Worm (Caenorhabditis elegans) whole organism, young adult: ENCODE data around the gene cyp-33C12.
A peak's percentile ranks its signal among the peaks of the same experiment; 100 is the strongest.

Experiments
- B0019.2 ChIP-seq: fragments of 200-800 bp; sonication (Bioruptor generic); conservative IDR thresholded peaks from 2 replicates; pipeline ENCODE4 v1.3.6; 2022; ENCODE audit warnings: missing genetic modification reagents, missing genetic modification characterization, missing compliant biosample characterization
- B0261.1 ChIP-seq: sonication (generic microtip); optimal IDR thresholded peaks from 2 replicates; lab custom pipeline; 2016; ENCODE audit warnings: mild to moderate bottlenecking, missing genetic modification characterization, moderate library complexity, missing compliant biosample characterization
- F10E7.11 ChIP-seq: sonication (generic microtip); optimal IDR thresholded peaks from 2 replicates; lab custom pipeline; 2017; ENCODE audit warnings: mild to moderate bottlenecking, missing genetic modification characterization, moderate library complexity, missing compliant biosample characterization
- F23B12.7 ChIP-seq: sonication (generic microtip); optimal IDR thresholded peaks from 2 replicates; lab custom pipeline; 2017; ENCODE audit warnings: missing genetic modification characterization, mild to moderate bottlenecking, missing compliant biosample characterization, antibody characterized with exemption, moderate library complexity; ENCODE audit not compliant: insufficient read depth
- F37B4.10 ChIP-seq: fragments of 200-800 bp; sonication (Bioruptor generic); IDR thresholded peaks from 2 replicates; pipeline ENCODE4 v1.3.6; 2022; ENCODE audit warnings: missing genetic modification characterization, missing compliant biosample characterization
- F57A8.1 ChIP-seq: fragments of 200-800 bp; sonication (Bioruptor generic); optimal IDR thresholded peaks from 2 replicates; lab custom pipeline; 2018; ENCODE audit warnings: mild to moderate bottlenecking, missing genetic modification characterization, moderate library complexity, missing compliant biosample characterization
- K12H6.12 ChIP-seq: fragments of 200-800 bp; sonication (Bioruptor generic); optimal IDR thresholded peaks from 2 replicates; lab custom pipeline; 2018; ENCODE audit warnings: mild to moderate bottlenecking, missing genetic modification characterization, missing compliant biosample characterization
- Y56A3A.18 ChIP-seq: fragments of 200-800 bp; sonication (Bioruptor generic); IDR thresholded peaks from 2 replicates; pipeline ENCODE4 v1.3.6; 2022; ENCODE audit warnings: missing genetic modification reagents, missing genetic modification characterization, missing compliant biosample characterization
- Y95B8A.8 ChIP-seq: fragments of 200-800 bp; sonication (Bioruptor generic); IDR thresholded peaks from 2 replicates; pipeline ENCODE4 v1.3.6; 2022; ENCODE audit warnings: missing genetic modification reagents, missing genetic modification characterization, missing compliant biosample characterization
- ama-1 ChIP-seq, 3 experiments: fragments of 150-350 bp in 1 of 3; sonication (generic microtip) in 2 of 3; optimal IDR thresholded peaks; 2 replicates each; lab custom pipeline; 2014 to 2018; ENCODE audit warnings: missing biosample characterization in 2 of 3, missing genetic modification characterization in 2 of 3, missing genetic modification reagents in 2 of 3
- attf-3 ChIP-seq: fragments of 200-800 bp; sonication (Bioruptor generic); conservative IDR thresholded peaks from 2 replicates; pipeline ENCODE4 v1.3.6; 2022; ENCODE audit warnings: missing genetic modification reagents, missing genetic modification characterization, missing compliant biosample characterization
- bed-1 ChIP-seq: fragments of 200-800 bp; sonication (Bioruptor generic); IDR thresholded peaks from 2 replicates; pipeline ENCODE4 v1.3.6; 2022; ENCODE audit warnings: missing genetic modification reagents, missing genetic modification characterization, missing compliant biosample characterization
- cebp-1 ChIP-seq, 2 experiments: fragments of 200-800 bp in 1 of 2; sonication (Bioruptor generic) in 1 of 2; sonication (generic microtip) in 1 of 2; IDR thresholded peaks in 1 of 2; optimal IDR thresholded peaks in 1 of 2; 2 replicates each; pipeline versions ENCODE4 v1.3.6 to Lab custom; 2017 to 2022; ENCODE audit warnings: missing compliant biosample characterization in 2 of 2, missing genetic modification characterization in 2 of 2, mild to moderate bottlenecking in 1 of 2, missing genetic modification reagents in 1 of 2, moderate library complexity in 1 of 2
- cebp-2 ChIP-seq: fragments of 200-800 bp; sonication (Bioruptor generic); IDR thresholded peaks from 2 replicates; pipeline ENCODE4 v1.3.6; 2022; ENCODE audit warnings: missing genetic modification characterization, missing compliant biosample characterization
- ceh-27 ChIP-seq: fragments of 200-800 bp; sonication (Bioruptor generic); optimal IDR thresholded peaks from 2 replicates; lab custom pipeline; 2018; ENCODE audit warnings: mild to moderate bottlenecking, missing genetic modification characterization, moderate library complexity, missing compliant biosample characterization
- egrh-3 ChIP-seq: fragments of 200-800 bp; sonication (Bioruptor generic); IDR thresholded peaks from 2 replicates; pipeline ENCODE4 v1.3.6; 2022; ENCODE audit warnings: missing genetic modification reagents, missing genetic modification characterization, missing compliant biosample characterization
- fkh-3 ChIP-seq: sonication (generic microtip); optimal IDR thresholded peaks from 2 replicates; lab custom pipeline; 2016; ENCODE audit warnings: mild to moderate bottlenecking, missing genetic modification characterization, missing compliant biosample characterization
- hrde-1 ChIP-seq: sonication (generic microtip); optimal IDR thresholded peaks from 2 replicates; lab custom pipeline; 2016; ENCODE audit warnings: missing genetic modification characterization, mild to moderate bottlenecking, missing compliant biosample characterization, moderate library complexity, missing genotype, missing genetic modification reagents, borderline replicate concordance
- lag-1 ChIP-seq: fragments of 200-800 bp; sonication (Bioruptor generic); IDR thresholded peaks from 2 replicates; pipeline ENCODE4 v1.3.6; 2022; ENCODE audit warnings: missing genetic modification reagents, missing genetic modification characterization, missing compliant biosample characterization
- let-526 ChIP-seq: fragments of 200-800 bp; sonication (Bioruptor generic); IDR thresholded peaks from 2 replicates; pipeline ENCODE4 v1.3.6; 2022; ENCODE audit warnings: missing genetic modification reagents, missing genetic modification characterization, missing compliant biosample characterization
- lin-26 ChIP-seq: fragments of 200-800 bp; sonication (Bioruptor generic); IDR thresholded peaks from 2 replicates; pipeline ENCODE4 v1.3.6; 2022; ENCODE audit warnings: missing genetic modification reagents, missing genetic modification characterization, missing compliant biosample characterization
- madf-8 ChIP-seq: fragments of 200-800 bp; sonication (Bioruptor generic); conservative IDR thresholded peaks from 2 replicates; pipeline ENCODE4 v1.3.6; 2022; ENCODE audit warnings: missing genetic modification reagents, missing genetic modification characterization, missing compliant biosample characterization
- mel-28 ChIP-seq: sonication (generic microtip); optimal IDR thresholded peaks from 2 replicates; lab custom pipeline; 2016; ENCODE audit warnings: borderline replicate concordance, mild to moderate bottlenecking, missing genetic modification characterization, missing compliant biosample characterization
- nfya-1 ChIP-seq: sonication (generic microtip); optimal IDR thresholded peaks from 2 replicates; lab custom pipeline; 2017; ENCODE audit warnings: antibody characterized with exemption, missing compliant biosample characterization, missing genetic modification characterization, borderline replicate concordance; ENCODE audit not compliant: insufficient read depth
- nhr-80 ChIP-seq: sonication (generic microtip); optimal IDR thresholded peaks from 2 replicates; lab custom pipeline; 2016; ENCODE audit warnings: missing genetic modification characterization, missing compliant biosample characterization
- sea-2 ChIP-seq: fragments of 200-800 bp; sonication (Bioruptor generic); IDR thresholded peaks from 2 replicates; pipeline ENCODE4 v1.3.6; 2022; ENCODE audit warnings: missing genetic modification characterization, missing compliant biosample characterization
- snpc-1.1 ChIP-seq: sonication (generic microtip); optimal IDR thresholded peaks from 2 replicates; lab custom pipeline; 2017; ENCODE audit warnings: missing genetic modification characterization, mild to moderate bottlenecking, missing compliant biosample characterization, antibody characterized with exemption, moderate library complexity, missing genotype, missing genetic modification reagents; ENCODE audit not compliant: insufficient read depth
- sptf-2 ChIP-seq: fragments of 200-800 bp; sonication (Bioruptor generic); optimal IDR thresholded peaks from 2 replicates; lab custom pipeline; 2018; ENCODE audit warnings: mild to moderate bottlenecking, missing genetic modification characterization, missing compliant biosample characterization
- tlf-1 ChIP-seq: fragments of 200-800 bp; sonication (Bioruptor generic); optimal IDR thresholded peaks from 2 replicates; lab custom pipeline; 2018; ENCODE audit warnings: mild to moderate bottlenecking, missing genetic modification characterization, missing compliant biosample characterization
- zfh-2 ChIP-seq: fragments of 200-800 bp; sonication (Bioruptor generic); conservative IDR thresholded peaks from 2 replicates; pipeline ENCODE4 v1.3.6; 2022; ENCODE audit warnings: missing genetic modification reagents, missing genetic modification characterization, missing compliant biosample characterization
- ztf-25 ChIP-seq: fragments of 200-800 bp; sonication (Bioruptor generic); IDR thresholded peaks from 2 replicates; pipeline ENCODE4 v1.3.6; 2022; ENCODE audit warnings: missing genetic modification reagents, missing genetic modification characterization, missing compliant biosample characterization
- ztf-28 ChIP-seq: fragments of 200-800 bp; sonication (Bioruptor generic); IDR thresholded peaks from 2 replicates; pipeline ENCODE4 v1.3.6; 2022; ENCODE audit warnings: missing genetic modification reagents, missing genetic modification characterization, missing compliant biosample characterization

Gene cyp-33C12

DNA sequence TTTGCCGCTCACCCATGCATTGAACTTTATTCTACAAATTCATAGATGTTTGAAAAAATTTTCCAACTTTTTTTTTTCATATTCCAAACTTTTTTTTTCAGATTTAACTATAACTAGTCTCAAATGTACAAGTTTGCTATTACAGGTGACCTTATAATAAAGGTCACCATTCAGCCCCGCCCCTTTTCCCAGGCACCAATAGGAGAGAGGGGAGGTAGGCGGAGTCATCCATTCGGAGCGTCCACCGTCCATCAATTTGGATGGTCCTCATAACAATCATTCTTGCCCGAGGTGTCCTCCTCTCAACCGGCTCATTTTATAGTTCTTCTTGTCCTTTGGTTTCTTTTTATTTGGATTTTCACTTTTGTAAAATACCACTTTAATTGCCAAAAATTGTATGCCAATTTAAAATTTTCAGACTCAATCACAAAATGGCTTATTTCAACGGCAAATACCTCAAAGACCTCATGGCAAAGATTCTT lies 16.3 kb downstream of the cyp-33C12 start, which contains the start of gene Y5H2B.3:
TSS of gene Y5H2B.3 (plus strand) at position 432 of the 482 bp plus-strand sequence.
- no peak for TF ChIP-seq F57A8.1 (GFP tag; lab: Kevin White, UChicago)
- no peak for TF ChIP-seq ceh-27 (GFP tag; lab: Kevin White, UChicago)
- no peak for TF ChIP-seq mel-28
- no peak for TF ChIP-seq lag-1 (GFP tag; lab: Robert Waterston, UW)
- TF ChIP-seq hrde-1 (tag; lab: Kevin White, UChicago): no peak
- no peak for TF ChIP-seq Y56A3A.18 (GFP tag; lab: Robert Waterston, UW)
- TF ChIP-seq F10E7.11: no peak
- no peak for TF ChIP-seq sptf-2 (GFP tag; lab: Kevin White, UChicago)
- TF ChIP-seq bed-1: no peak
- TF ChIP-seq F23B12.7 (tag; lab: Kevin White, UChicago): no peak
- TF ChIP-seq cebp-1 (GFP tag; IDR thresholded peaks at IDR 0.05; lab: Robert Waterston, UW): no peak
- TF ChIP-seq cebp-1 (tag; optimal IDR thresholded peaks at IDR 0.05; lab: Kevin White, UChicago): no peak
- no peak for TF ChIP-seq snpc-1.1 (tag; lab: Kevin White, UChicago)
- TF ChIP-seq egrh-3 (GFP tag; lab: Robert Waterston, UW): no peak
- no peak for TF ChIP-seq K12H6.12
- no peak for TF ChIP-seq fkh-3 (tag; lab: Kevin White, UChicago)

DNA sequence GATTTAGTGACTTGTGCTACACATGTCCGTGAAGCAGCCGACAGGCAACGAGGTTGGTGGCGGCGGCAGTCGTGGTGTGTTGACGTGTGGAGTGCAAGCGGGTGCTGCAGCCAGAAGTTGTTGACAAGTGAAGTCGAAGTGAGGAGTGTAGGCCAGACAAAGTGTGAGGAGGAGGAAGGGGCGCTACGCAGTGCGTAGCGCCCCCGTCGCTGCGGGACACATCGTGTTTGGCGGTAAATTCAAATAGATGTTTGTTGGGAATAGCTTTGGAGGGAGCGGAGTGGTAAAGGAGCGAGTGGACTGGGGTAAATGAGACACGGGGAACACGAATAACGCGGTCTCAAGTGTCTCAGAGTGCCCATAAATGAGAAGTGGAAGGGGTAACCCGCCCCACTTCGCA lies 18.7 kb downstream of the cyp-33C12 start:
- TF ChIP-seq attf-3 (GFP tag; lab: Robert Waterston, UW): no peak
- TF ChIP-seq sea-2 (GFP tag; lab: Robert Waterston, UW): no peak
- TF ChIP-seq ztf-25 (GFP tag; lab: Robert Waterston, UW): no peak
- no peak for TF ChIP-seq lin-26 (GFP tag; lab: Robert Waterston, UW)
- no peak for TF ChIP-seq cebp-2
- TF ChIP-seq ztf-28 (GFP tag; lab: Robert Waterston, UW): no peak
- no peak for TF ChIP-seq madf-8 (GFP tag; lab: Robert Waterston, UW)
- TF ChIP-seq B0019.2: no peak
- 0 out of 2 replicates have a peak, but pooled peaks have one; percentile 44 for TF ChIP-seq zfh-2 (GFP tag; lab: Robert Waterston, UW)
- no peak for TF ChIP-seq let-526 (GFP tag; lab: Robert Waterston, UW)
- no peak for TF ChIP-seq nfya-1 (tag; lab: Kevin White, UChicago)
- no peak for TF ChIP-seq tlf-1 (GFP tag; lab: Kevin White, UChicago)
- TF ChIP-seq F37B4.10 (GFP tag; lab: Robert Waterston, UW): 0 out of 2 replicates have a peak, but pooled peaks have one; percentile 47
- no peak for TF ChIP-seq B0261.1 (tag; lab: Kevin White, UChicago)

DNA sequence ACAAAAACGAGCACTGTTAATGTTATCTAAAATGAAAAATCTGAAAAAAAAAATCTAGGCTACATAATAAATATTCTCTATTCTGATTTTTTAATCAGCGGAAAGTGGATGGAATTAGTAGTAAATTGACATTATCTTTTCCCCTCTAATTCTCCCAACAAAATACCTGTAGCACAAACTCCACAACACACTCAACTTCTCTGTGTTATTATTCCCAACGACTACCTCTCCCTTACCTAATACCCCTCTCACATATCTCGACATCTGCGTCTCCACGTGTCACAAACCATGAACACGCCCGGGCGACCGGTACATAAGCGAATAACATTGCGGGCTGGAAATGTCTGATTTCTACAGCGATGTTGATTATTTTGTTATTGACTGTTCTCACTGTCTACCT lies 21.0 kb downstream of the cyp-33C12 start, which contains the start of gene cyp-33C2:
TSS of gene cyp-33C2 (plus strand) at position 327 of the 400 bp plus-strand sequence.
- TF ChIP-seq let-526 (GFP tag; lab: Robert Waterston, UW): peak; percentile 28; the same call in 1 of the 2 replicates
- peak; percentile 51 for TF ChIP-seq nhr-80 (tag; lab: Kevin White, UChicago)
- no peak for TF ChIP-seq Y95B8A.8 (GFP tag; lab: Robert Waterston, UW)

DNA sequence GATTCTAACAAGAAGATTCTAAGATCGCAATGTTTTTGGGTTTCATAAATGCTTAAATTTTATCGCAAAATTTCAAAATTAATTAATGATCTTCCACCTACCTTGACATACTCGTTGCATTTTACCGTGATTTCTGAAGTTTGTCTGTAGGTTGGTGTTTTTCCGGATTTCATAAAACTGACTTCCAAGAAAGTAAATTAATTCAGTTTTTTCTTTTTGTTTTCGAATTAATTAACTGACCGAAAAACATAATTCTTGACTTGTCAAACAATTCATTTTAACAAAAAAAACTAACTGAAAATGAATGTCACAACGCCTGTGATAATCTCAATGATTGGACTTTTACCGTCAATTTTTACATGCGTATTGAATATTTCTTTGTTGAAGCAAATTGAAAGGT lies 22.5 kb downstream of the cyp-33C12 start, which contains the start of gene srbc-16:
TSS of gene srbc-16 (plus strand) at position 301 of the 400 bp plus-strand sequence.
- TF ChIP-seq tlf-1 (GFP tag; lab: Kevin White, UChicago) (no peak), ama-1 (optimal IDR thresholded peaks at IDR 0.05; lab: Kevin White, UChicago) (no peak), ama-1 (GFP tag; optimal IDR thresholded peaks at IDR 0.05; lab: Kevin White, UChicago) (no peak)
- TF ChIP-seq, all 124 proteins: peak for 0
